Fruit fly (Drosophila melanogaster) whole organism, embryonic: Measurements from ENCODE around the gene Oseg1.
A peak's percentile ranks its signal among the peaks of the same experiment; 100 is the strongest.

Experiments used
- Antp ChIP-seq: fragments of 200-800 bp; sonication (Bioruptor generic); optimal IDR thresholded peaks from 3 replicates; lab custom pipeline; 2016; ENCODE audit warnings: missing biosample characterization, missing genetic modification characterization
- B-H1 ChIP-seq: fragments of 200-800 bp; sonication (Bioruptor generic); IDR thresholded peaks from 3 replicates; pipeline ENCODE4 v1.3.6; 2022; ENCODE audit warnings: missing biosample characterization, missing genetic modification characterization
- CG1024 ChIP-seq: fragments of 200-800 bp; sonication (Bioruptor generic); IDR thresholded peaks from 2 replicates; pipeline ENCODE4 v1.3.6; 2022; ENCODE audit warnings: missing biosample characterization, missing genetic modification characterization
- CG10959 ChIP-seq: fragments of 200-800 bp; sonication (Bioruptor generic); IDR thresholded peaks from 2 replicates; pipeline ENCODE4 v1.3.6; 2022; ENCODE audit warnings: missing biosample characterization, missing genetic modification characterization
- CG11093 ChIP-seq: fragments of 200-800 bp; sonication (Bioruptor generic); IDR thresholded peaks from 3 replicates; pipeline ENCODE4 v1.3.6; 2022; ENCODE audit warnings: missing biosample characterization, missing genetic modification characterization
- CG11560 ChIP-seq: fragments of 200-800 bp; sonication (Bioruptor generic); IDR thresholded peaks from 3 replicates; pipeline ENCODE4 v1.3.6; 2022; ENCODE audit warnings: missing biosample characterization, missing genetic modification characterization
- CG12071 ChIP-seq: fragments of 200-800 bp; sonication (Bioruptor generic); optimal IDR thresholded peaks from 3 replicates; lab custom pipeline; 2018; ENCODE audit warnings: missing biosample characterization, mild to moderate bottlenecking, missing genetic modification characterization
- CG12104 ChIP-seq: fragments of 200-800 bp; sonication (Bioruptor generic); optimal IDR thresholded peaks from 3 replicates; lab custom pipeline; 2016; ENCODE audit warnings: missing biosample characterization, missing genetic modification characterization
- CG14710 ChIP-seq: fragments of 200-800 bp; sonication (Bioruptor generic); optimal IDR thresholded peaks from 3 replicates; lab custom pipeline; 2019; ENCODE audit warnings: missing biosample characterization, mild to moderate bottlenecking, missing genetic modification characterization, moderate library complexity
- CG14860 ChIP-seq: fragments of 200-800 bp; sonication (Bioruptor generic); IDR thresholded peaks from 3 replicates; pipeline ENCODE4 v1.3.6; 2022; ENCODE audit warnings: missing biosample characterization, missing genetic modification characterization; ENCODE audit not compliant: partially characterized antibody
- CG15073 ChIP-seq: fragments of 200-800 bp; sonication (Bioruptor generic); optimal IDR thresholded peaks from 2 replicates; lab custom pipeline; 2016; ENCODE audit warnings: missing biosample characterization, missing genetic modification characterization
- CG15514 ChIP-seq: fragments of 200-800 bp; sonication (Bioruptor generic); optimal IDR thresholded peaks from 3 replicates; lab custom pipeline; 2017; ENCODE audit warnings: missing biosample characterization, missing genetic modification characterization, mild to moderate bottlenecking, moderate library complexity, missing genetic modification reagents
- CG17359 ChIP-seq: fragments of 200-800 bp; sonication (Bioruptor generic); optimal IDR thresholded peaks from 3 replicates; lab custom pipeline; 2018; ENCODE audit warnings: missing biosample characterization, mild to moderate bottlenecking, missing genetic modification characterization, moderate library complexity
- CG18262 ChIP-seq: fragments of 200-800 bp; optimal IDR thresholded peaks from 3 replicates; lab custom pipeline; 2019; ENCODE audit warnings: missing biosample characterization, mild to moderate bottlenecking, missing genetic modification characterization, moderate library complexity
- CG30403 ChIP-seq: fragments of 200-800 bp; sonication (Bioruptor generic); optimal IDR thresholded peaks from 3 replicates; lab custom pipeline; 2016; ENCODE audit warnings: missing biosample characterization, missing genetic modification characterization
- CG31224 ChIP-seq: fragments of 200-800 bp; sonication (Bioruptor generic); IDR thresholded peaks from 2 replicates; pipeline ENCODE4 v1.3.6; 2022; ENCODE audit warnings: missing biosample characterization, missing genetic modification characterization
- CG33557 ChIP-seq: fragments of 200-800 bp; sonication (Bioruptor generic); optimal IDR thresholded peaks from 2 replicates; lab custom pipeline; 2019; ENCODE audit warnings: missing biosample characterization, mild to moderate bottlenecking, missing genetic modification characterization, moderate library complexity
- CG34422 ChIP-seq: fragments of 200-800 bp; sonication (Bioruptor generic); IDR thresholded peaks from 3 replicates; pipeline ENCODE4 v1.3.6; 2022; ENCODE audit warnings: missing biosample characterization, missing genetic modification characterization
- CG43689 ChIP-seq: fragments of 200-800 bp; sonication (Bioruptor generic); IDR thresholded peaks from 2 replicates; pipeline ENCODE4 v1.3.6; 2022; ENCODE audit warnings: missing biosample characterization, missing genetic modification characterization
- CG4424 ChIP-seq: fragments of 200-800 bp; sonication (Bioruptor generic); optimal IDR thresholded peaks from 3 replicates; lab custom pipeline; 2016; ENCODE audit warnings: missing biosample characterization, missing genetic modification characterization
- CG6683 ChIP-seq: fragments of 200-800 bp; sonication (Bioruptor generic); optimal IDR thresholded peaks from 2 replicates; lab custom pipeline; 2017; ENCODE audit warnings: missing biosample characterization, mild to moderate bottlenecking, missing genetic modification characterization, missing genetic modification reagents
- CG6791 ChIP-seq: fragments of 200-800 bp; sonication (Bioruptor generic); IDR thresholded peaks from 3 replicates; pipeline ENCODE4 v1.3.6; 2022; ENCODE audit warnings: missing biosample characterization, missing genetic modification characterization; ENCODE audit not compliant: partially characterized antibody
- CG7556 ChIP-seq: fragments of 200-800 bp; sonication (Bioruptor generic); optimal IDR thresholded peaks from 2 replicates; lab custom pipeline; 2017; ENCODE audit warnings: missing biosample characterization, mild to moderate bottlenecking, missing genetic modification characterization
- CG7839 ChIP-seq: fragments of 200-800 bp; sonication (Bioruptor generic); optimal IDR thresholded peaks from 3 replicates; lab custom pipeline; 2018; ENCODE audit warnings: missing biosample characterization, mild to moderate bottlenecking, missing genetic modification characterization, moderate library complexity
- CoRest ChIP-seq: fragments of 200-800 bp; sonication (Bioruptor generic); optimal IDR thresholded peaks from 3 replicates; lab custom pipeline; 2018; ENCODE audit warnings: missing biosample characterization, mild to moderate bottlenecking, missing genetic modification characterization, moderate library complexity
- Dfd ChIP-seq, 2 experiments: fragments of >200 bp; optimal IDR thresholded peaks; 2 replicates each; lab custom pipeline; 2017; ENCODE audit warnings: missing biosample characterization in 2 of 2, missing genetic modification characterization in 2 of 2
- Jarid2 ChIP-seq: fragments of 200-800 bp; sonication (Bioruptor generic); optimal IDR thresholded peaks from 3 replicates; lab custom pipeline; 2017; ENCODE audit warnings: mild to moderate bottlenecking, missing biosample characterization, missing genetic modification reagents, missing genetic modification characterization
- Mes4 ChIP-seq: fragments of 200-800 bp; sonication (Bioruptor generic); optimal IDR thresholded peaks from 2 replicates; lab custom pipeline; 2016; ENCODE audit warnings: missing biosample characterization, missing genetic modification characterization
- Side ChIP-seq: fragments of 200-800 bp; sonication (Bioruptor generic); optimal IDR thresholded peaks from 2 replicates; lab custom pipeline; 2016; ENCODE audit warnings: missing biosample characterization, missing genetic modification characterization
- Sox100B ChIP-seq: fragments of 200-800 bp; sonication (Bioruptor generic); optimal IDR thresholded peaks from 3 replicates; lab custom pipeline; 2018; ENCODE audit warnings: missing biosample characterization, mild to moderate bottlenecking, missing genetic modification characterization
- Stat92E ChIP-seq, 3 experiments: fragments of >200 bp in 2 of 3; fragments of 200-800 bp in 1 of 3; sonication (Bioruptor generic) in 1 of 3; optimal IDR thresholded peaks; 2 replicates each; lab custom pipeline; 2017 to 2019; ENCODE audit warnings: missing biosample characterization in 3 of 3, missing genetic modification characterization in 3 of 3, mild to moderate bottlenecking in 1 of 3, moderate library complexity in 1 of 3
- ac ChIP-seq: fragments of 200-800 bp; sonication (Bioruptor generic); optimal IDR thresholded peaks from 3 replicates; lab custom pipeline; 2017; ENCODE audit warnings: missing biosample characterization, mild to moderate bottlenecking, missing genetic modification characterization
- ara ChIP-seq: fragments of 200-800 bp; sonication (Bioruptor generic); IDR thresholded peaks from 2 replicates; pipeline ENCODE4 v1.3.6; 2022; ENCODE audit warnings: missing biosample characterization, missing genetic modification characterization
- ato ChIP-seq: fragments of 200-800 bp; sonication (Bioruptor generic); IDR thresholded peaks from 2 replicates; pipeline ENCODE4 v1.3.6; 2022; ENCODE audit warnings: missing biosample characterization, missing genetic modification characterization; ENCODE audit not compliant: partially characterized antibody
- chm ChIP-seq: fragments of 200-800 bp; sonication (Bioruptor generic); IDR thresholded peaks from 2 replicates; pipeline ENCODE4 v1.3.6; 2022; ENCODE audit warnings: missing biosample characterization, missing genetic modification characterization
- dysf ChIP-seq: fragments of 200-800 bp; sonication (Bioruptor generic); IDR thresholded peaks from 3 replicates; pipeline ENCODE4 v1.3.6; 2022; ENCODE audit warnings: missing biosample characterization, missing genetic modification characterization
- en ChIP-seq: fragments of 200-800 bp; sonication (Bioruptor generic); optimal IDR thresholded peaks from 2 replicates; lab custom pipeline; 2016; ENCODE audit warnings: missing biosample characterization, missing genetic modification characterization
- exex ChIP-seq: fragments of 200-800 bp; sonication (Bioruptor generic); optimal IDR thresholded peaks from 4 replicates; lab custom pipeline; 2018; ENCODE audit warnings: missing biosample characterization, mild to moderate bottlenecking, missing genetic modification characterization, moderate library complexity
- fd64A ChIP-seq: fragments of 200-800 bp; sonication (Bioruptor generic); optimal IDR thresholded peaks from 3 replicates; lab custom pipeline; 2018; ENCODE audit warnings: missing biosample characterization, mild to moderate bottlenecking, missing genetic modification characterization
- kni ChIP-seq: fragments of 200-800 bp; sonication (Bioruptor generic); optimal IDR thresholded peaks from 3 replicates; lab custom pipeline; 2017; ENCODE audit warnings: mild to moderate bottlenecking, missing biosample characterization, missing genetic modification reagents, missing genetic modification characterization
- maf-S ChIP-seq: fragments of 200-800 bp; sonication (Bioruptor generic); optimal IDR thresholded peaks from 2 replicates; lab custom pipeline; 2016; ENCODE audit warnings: missing biosample characterization, missing genetic modification characterization
- nom ChIP-seq: fragments of 200-800 bp; sonication (Bioruptor generic); optimal IDR thresholded peaks from 2 replicates; lab custom pipeline; 2017; ENCODE audit warnings: missing biosample characterization, missing genetic modification characterization, mild to moderate bottlenecking, moderate library complexity, missing genetic modification reagents
- pan ChIP-seq, 4 experiments: fragments of >200 bp in 3 of 4; fragments of 200-800 bp in 1 of 4; sonication (Bioruptor generic) in 1 of 4; optimal IDR thresholded peaks in 3 of 4; IDR thresholded peaks in 1 of 4; 2 replicates each; pipeline versions ENCODE4 v1.3.6 to Lab custom; 2017 to 2022; ENCODE audit warnings: missing biosample characterization in 2 of 4, missing genetic modification characterization in 2 of 4, mixed read lengths in 1 of 4
- peb ChIP-seq: fragments of 200-800 bp; sonication (Bioruptor generic); IDR thresholded peaks from 2 replicates; pipeline ENCODE4 v1.3.6; 2022; ENCODE audit warnings: missing biosample characterization, missing genetic modification characterization
- pzg ChIP-seq: fragments of 200-800 bp; sonication (Bioruptor generic); optimal IDR thresholded peaks from 3 replicates; lab custom pipeline; 2018; ENCODE audit warnings: missing biosample characterization, mild to moderate bottlenecking, missing genetic modification characterization, moderate library complexity
- scrt ChIP-seq: fragments of 200-800 bp; sonication (Bioruptor generic); optimal IDR thresholded peaks from 2 replicates; lab custom pipeline; 2018; ENCODE audit warnings: missing biosample characterization, mild to moderate bottlenecking, missing genetic modification characterization, moderate library complexity
- sr ChIP-seq: fragments of 200-800 bp; sonication (Bioruptor generic); IDR thresholded peaks from 3 replicates; pipeline ENCODE4 v1.3.6; 2022; ENCODE audit warnings: missing biosample characterization, missing genetic modification characterization
- ssp ChIP-seq: fragments of 200-800 bp; sonication (Bioruptor generic); IDR thresholded peaks from 2 replicates; pipeline ENCODE4 v1.3.6; 2022; ENCODE audit warnings: missing biosample characterization, missing genetic modification characterization
- vnd ChIP-seq: fragments of 200-800 bp; sonication (Bioruptor generic); IDR thresholded peaks from 3 replicates; pipeline ENCODE4 v1.3.6; 2022; ENCODE audit warnings: missing biosample characterization, missing genetic modification characterization; ENCODE audit not compliant: partially characterized antibody

The Oseg1 gene

dm6 chr3L:8395630-8396168, 16.9 kb downstream of the Oseg1 start, which contains the start of gene CG7120 (continued):
- TF ChIP-seq sr (GFP tag; lab: Robert Waterston, UW): no peak
- no peak for TF ChIP-seq CG10959 (GFP tag; lab: Robert Waterston, UW)
- TF ChIP-seq CG14860 (GFP tag; lab: Robert Waterston, UW): no peak
- TF ChIP-seq CG7556: peak; percentile 49
- peak; percentile 44 for TF ChIP-seq CoRest (tag; lab: Kevin White, UChicago)
- TF ChIP-seq CG43689 (GFP tag; lab: Robert Waterston, UW): no peak
- peak; percentile 47; the same call in 1 of the 2 replicates for TF ChIP-seq chm (GFP tag; lab: Robert Waterston, UW)
- peak; percentile 68 for TF ChIP-seq CG18262 (tag; lab: Kevin White, UChicago)
- TF ChIP-seq CG14710: peak; percentile 48
- TF ChIP-seq Jarid2 (GFP tag; lab: Kevin White, UChicago): peak; percentile 49
- TF ChIP-seq CG4424 (GFP tag; lab: Kevin White, UChicago): peak; percentile 55
- no peak for TF ChIP-seq kni (GFP tag; lab: Kevin White, UChicago)
- no peak for TF ChIP-seq CG11093 (GFP tag; lab: Robert Waterston, UW)
- no peak for TF ChIP-seq CG17359 (tag; lab: Kevin White, UChicago)
- TF ChIP-seq Stat92E (GFP tag; optimal IDR thresholded peaks at IDR 0.05; lab: Kevin White, UChicago): no peak
- TF ChIP-seq Mes4 (GFP tag; lab: Kevin White, UChicago): peak; percentile 34
- TF ChIP-seq CG15514 (GFP tag; lab: Kevin White, UChicago): peak; percentile 37
- TF ChIP-seq Side (GFP tag; lab: Kevin White, UChicago): no peak
- TF ChIP-seq ssp: no peak
- no peak for TF ChIP-seq pzg (GFP tag; lab: Kevin White, UChicago)
- no peak; the same call in 2 of the 3 replicates for TF ChIP-seq B-H1 (GFP tag; lab: Robert Waterston, UW)
- no peak for TF ChIP-seq peb
- no peak for TF ChIP-seq CG6791 (GFP tag; lab: Robert Waterston, UW)
- no peak for TF ChIP-seq ato (GFP tag; lab: Robert Waterston, UW)
- peak; percentile 68 for TF ChIP-seq CG7839 (tag; lab: Kevin White, UChicago)
- no peak for TF ChIP-seq Dfd (GFP tag; optimal IDR thresholded peaks at IDR 0.05; lab: Kevin White, UChicago)
- no peak for TF ChIP-seq fd64A
- TF ChIP-seq ara: peak; percentile 43
- TF ChIP-seq Antp (GFP tag; lab: Kevin White, UChicago): peak; percentile 37
- no peak for TF ChIP-seq CG1024
- TF ChIP-seq CG12071 (GFP tag; lab: Kevin White, UChicago): no peak
- no peak for TF ChIP-seq CG6683
- no peak for TF ChIP-seq nom (GFP tag; lab: Kevin White, UChicago)
- no peak for TF ChIP-seq en (GFP tag; lab: Kevin White, UChicago)
- TF ChIP-seq pan (optimal IDR thresholded peaks at IDR 0.05; lab: Kevin White, UChicago): no peak
- no peak for TF ChIP-seq pan (GFP tag; optimal IDR thresholded peaks at IDR 0.05 in 1 of 2, IDR thresholded peaks at IDR 0.05 in 1 of 2)
- TF ChIP-seq CG11560 (tag; lab: Robert Waterston, UW): no peak
- TF ChIP-seq CG12104 (GFP tag; lab: Kevin White, UChicago): no peak
- peak; percentile 33 for TF ChIP-seq CG33557 (GFP tag; lab: Kevin White, UChicago)
- no peak for TF ChIP-seq exex (tag; lab: Kevin White, UChicago)
- 0 out of 3 replicates have a peak, but pooled peaks have one; percentile 29 for TF ChIP-seq dysf (GFP tag; lab: Robert Waterston, UW)
- no peak for TF ChIP-seq CG15073 (GFP tag; lab: Kevin White, UChicago)
- TF ChIP-seq vnd (GFP tag; lab: Robert Waterston, UW): no peak
- TF ChIP-seq maf-S (GFP tag; lab: Kevin White, UChicago): peak; percentile 26
- no peak for TF ChIP-seq CG31224 (GFP tag; lab: Robert Waterston, UW)
- peak; percentile 49 for TF ChIP-seq CG30403 (GFP tag; lab: Kevin White, UChicago)
- TF ChIP-seq scrt (GFP tag; lab: Kevin White, UChicago): peak; percentile 36
- 0 out of 3 replicates have a peak, but pooled peaks have one; percentile 29 for TF ChIP-seq CG34422
- TF ChIP-seq ac (GFP tag; lab: Kevin White, UChicago): no peak
- TF ChIP-seq Sox100B (GFP tag; lab: Kevin White, UChicago): peak; percentile 55
